Worm (Caenorhabditis elegans): ENCODE measurements around the gene cup-16.

DNA sequence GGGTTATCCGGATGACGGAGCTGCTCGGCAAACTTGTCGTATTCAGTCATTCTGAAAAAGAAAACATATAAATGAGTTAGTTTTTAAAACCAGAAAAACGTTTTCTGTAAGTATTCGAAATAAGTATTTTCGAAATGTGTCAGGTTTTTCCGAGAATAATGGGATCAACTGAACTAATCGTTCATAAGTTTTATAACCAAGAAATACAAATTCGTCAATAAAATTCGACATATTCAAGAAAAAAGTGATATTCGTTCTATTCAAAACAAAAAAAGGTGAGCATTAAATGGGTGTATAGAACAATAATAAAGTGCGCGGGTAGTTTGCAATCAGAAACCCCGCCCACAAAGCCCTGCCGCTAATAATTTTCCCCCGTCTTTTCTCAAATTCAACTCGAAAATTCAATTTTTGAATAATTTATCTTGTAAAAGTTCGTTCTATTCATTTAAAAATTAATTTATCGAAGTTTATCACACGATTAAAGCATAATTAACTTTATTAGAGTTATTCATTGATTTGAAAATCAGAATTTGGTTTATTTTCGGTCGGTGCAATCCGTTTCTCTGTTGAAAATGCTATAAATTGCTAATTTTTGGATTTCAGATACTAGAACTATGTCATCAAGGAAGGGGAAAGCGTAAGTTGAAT, 9.4 kb downstream of the cup-16 start, which contains the start of the genes cyn-11 and T01B7.5:
- no peak for TF ChIP-seq nhr-12 (tag; optimal IDR thresholded peaks at IDR 0.05)
- TF ChIP-seq unc-39 (tag; optimal IDR thresholded peaks at IDR 0.05): no peak
- TF ChIP-seq ztf-11 (tag; optimal IDR thresholded peaks at IDR 0.05): no peak
- TF ChIP-seq egl-27 (tag; optimal IDR thresholded peaks at IDR 0.05): no peak
- no peak for TF ChIP-seq mab-5 (tag; optimal IDR thresholded peaks at IDR 0.05)
- TF ChIP-seq alr-1 (tag; optimal IDR thresholded peaks at IDR 0.05): no peak
- TF ChIP-seq elt-3 (tag; optimal IDR thresholded peaks at IDR 0.05): no peak
- TF ChIP-seq nhr-77 (tag; optimal IDR thresholded peaks at IDR 0.05): no peak
- no peak for TF ChIP-seq ZK546.5 (tag; optimal IDR thresholded peaks at IDR 0.05)
- no peak for TF ChIP-seq nhr-25 (tag; optimal IDR thresholded peaks at IDR 0.05)
